Fruit fly (Drosophila melanogaster) whole organism, adult: ENCODE data around the gene Nse4.

Experiments used
- CG11617 ChIP-seq: fragments of 200-800 bp; sonication (Bioruptor generic); optimal IDR thresholded peaks from 2 replicates; lab custom pipeline; 2017; ENCODE audit warnings: mild to moderate bottlenecking, missing biosample characterization, missing genetic modification reagents, missing genetic modification characterization
- CG12768 ChIP-seq: fragments of 200-800 bp; sonication (Bioruptor generic); optimal IDR thresholded peaks from 2 replicates; lab custom pipeline; 2017; ENCODE audit warnings: missing biosample characterization, missing genetic modification characterization, mild to moderate bottlenecking, moderate library complexity, missing genetic modification reagents
- CG1620 ChIP-seq: fragments of 200-800 bp; sonication (Bioruptor generic); optimal IDR thresholded peaks from 2 replicates; lab custom pipeline; 2016; ENCODE audit warnings: missing biosample characterization, missing genetic modification characterization
- CG33017 ChIP-seq: fragments of 200-800 bp; sonication (Bioruptor generic); optimal IDR thresholded peaks from 2 replicates; lab custom pipeline; 2018; ENCODE audit warnings: missing biosample characterization, mild to moderate bottlenecking, missing genetic modification characterization, moderate library complexity
- CG5204 ChIP-seq: fragments of 200-800 bp; sonication (Bioruptor generic); optimal IDR thresholded peaks from 2 replicates; lab custom pipeline; 2016; ENCODE audit warnings: missing biosample characterization, missing genetic modification characterization
- CG7045 ChIP-seq: fragments of 200-800 bp; sonication (Bioruptor generic); optimal IDR thresholded peaks from 2 replicates; lab custom pipeline; 2017; ENCODE audit warnings: missing biosample characterization, mild to moderate bottlenecking, missing genetic modification characterization
- bab1 ChIP-seq: fragments of 200-800 bp; sonication (Bioruptor generic); optimal IDR thresholded peaks from 3 replicates; lab custom pipeline; 2019; ENCODE audit warnings: missing biosample characterization, mild to moderate bottlenecking, missing genetic modification characterization, moderate library complexity
- cic ChIP-seq: fragments of 200-800 bp; sonication (Bioruptor generic); optimal IDR thresholded peaks from 2 replicates; lab custom pipeline; 2017; ENCODE audit warnings: missing biosample characterization, mild to moderate bottlenecking, missing genetic modification characterization, moderate library complexity
- toe ChIP-seq: fragments of 200-800 bp; sonication (Bioruptor generic); optimal IDR thresholded peaks from 2 replicates; lab custom pipeline; 2016; ENCODE audit warnings: missing biosample characterization, missing genetic modification characterization

dm6 chr2L:10395035-10395434, 44.2 kb upstream of the Nse4 start:
- TF ChIP-seq CG33017, result no peak
- no peak for TF ChIP-seq cic (GFP tag; lab: Kevin White, UChicago)
- TF ChIP-seq bab1 (GFP tag; lab: Kevin White, UChicago), result no peak
- no peak for TF ChIP-seq CG1620 (GFP tag; lab: Kevin White, UChicago)
- TF ChIP-seq CG11617 (GFP tag; lab: Kevin White, UChicago), result no peak
- no peak for TF ChIP-seq CG7045 (GFP tag; lab: Kevin White, UChicago)
- no peak for TF ChIP-seq CG5204 (GFP tag; lab: Kevin White, UChicago)
- TF ChIP-seq toe (GFP tag; lab: Kevin White, UChicago), result no peak
- no peak for TF ChIP-seq CG12768
